Worm (Caenorhabditis elegans): ENCODE data around the gene R04A9.6.

R04A9.6 gene

DNA sequence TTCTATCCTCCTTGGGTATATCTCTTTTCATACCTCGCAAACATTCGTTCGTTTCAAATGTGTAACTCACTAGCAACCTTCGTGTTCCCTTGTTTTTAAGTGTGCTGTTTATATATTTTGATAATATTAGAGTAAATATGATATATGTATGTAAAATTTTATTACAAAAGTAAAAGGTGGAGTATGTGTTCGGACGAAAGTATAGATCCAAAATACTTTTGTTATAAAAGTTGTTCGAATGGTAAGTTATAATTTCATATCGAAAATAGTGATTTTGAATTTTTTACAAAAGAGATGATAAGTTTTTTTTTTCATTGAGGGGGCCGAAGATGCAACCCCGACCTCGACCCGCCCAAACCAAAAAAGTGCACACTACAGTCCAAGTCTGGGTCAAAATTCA is 39.6 kb upstream of the R04A9.6 start, which contains the start of gene C04E7.1:
Gene C04E7.1 (plus strand): TSS at position 301 of the 400 bp plus-strand sequence.
- TF ChIP-seq flh-1 (GFP tag; optimal IDR thresholded peaks at IDR 0.05) = no peak
- TF ChIP-seq pha-4 (tag; optimal IDR thresholded peaks at IDR 0.05) = no peak
- TF ChIP-seq nhr-2 (tag; optimal IDR thresholded peaks at IDR 0.05) = no peak
- no peak for TF ChIP-seq nhr-28 (tag; optimal IDR thresholded peaks at IDR 0.05)
- no peak for TF ChIP-seq mab-5 (tag; optimal IDR thresholded peaks at IDR 0.05)
- no peak for TF ChIP-seq mep-1 (tag; optimal IDR thresholded peaks at IDR 0.05)
- TF ChIP-seq mls-2 (tag; optimal IDR thresholded peaks at IDR 0.05) = no peak
- no peak for TF ChIP-seq elt-1 (tag; optimal IDR thresholded peaks at IDR 0.05; ENCODE audit: borderline replicate concordance, insufficient read depth)
- TF ChIP-seq sem-2 (GFP tag; optimal IDR thresholded peaks at IDR 0.05) = no peak
- no peak for TF ChIP-seq hlh-1 (tag; optimal IDR thresholded peaks at IDR 0.05)
- TF ChIP-seq ceh-43 (GFP tag; optimal IDR thresholded peaks at IDR 0.05) = no peak
- no peak for TF ChIP-seq unc-62 (GFP tag; optimal IDR thresholded peaks at IDR 0.05)
- TF ChIP-seq bed-3 (GFP tag; optimal IDR thresholded peaks at IDR 0.05) = no peak

DNA sequence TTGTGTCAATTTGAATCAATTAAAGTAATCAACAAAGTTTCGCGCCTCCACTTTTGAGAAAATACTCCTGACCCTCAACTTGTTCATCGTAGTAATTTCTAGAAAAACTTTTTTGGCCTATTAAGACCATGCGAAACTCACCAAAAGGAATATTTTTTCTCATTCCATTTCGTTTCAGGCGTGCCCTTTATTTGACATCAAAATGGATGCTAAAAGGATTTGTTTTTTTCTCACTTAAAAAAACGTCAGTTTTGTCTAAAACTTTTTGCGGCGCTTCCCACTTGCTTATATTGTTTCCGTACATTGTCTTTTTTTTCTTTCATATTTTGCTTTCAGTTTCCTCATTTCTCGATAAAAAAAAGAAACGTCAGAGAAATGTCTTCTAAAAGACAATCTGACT is 36.9 kb upstream of the R04A9.6 start, which contains the start of gene C04E7.5:
Gene C04E7.5 (plus strand): TSS at position 301 of the 400 bp plus-strand sequence.
- TF ChIP-seq mep-1 (tag; optimal IDR thresholded peaks at IDR 0.05) (no peak), zip-8 (tag; optimal IDR thresholded peaks at IDR 0.05) (no peak), sptf-1 (tag; optimal IDR thresholded peaks at IDR 0.05) (no peak), ceh-43 (GFP tag; optimal IDR thresholded peaks at IDR 0.05) (no peak), lin-32 (GFP tag; optimal IDR thresholded peaks at IDR 0.05) (no peak), unc-62 (GFP tag; optimal IDR thresholded peaks at IDR 0.05) (no peak), nhr-76 (tag; optimal IDR thresholded peaks at IDR 0.05) (no peak), ztf-11 (tag; optimal IDR thresholded peaks at IDR 0.05) (no peak)

DNA sequence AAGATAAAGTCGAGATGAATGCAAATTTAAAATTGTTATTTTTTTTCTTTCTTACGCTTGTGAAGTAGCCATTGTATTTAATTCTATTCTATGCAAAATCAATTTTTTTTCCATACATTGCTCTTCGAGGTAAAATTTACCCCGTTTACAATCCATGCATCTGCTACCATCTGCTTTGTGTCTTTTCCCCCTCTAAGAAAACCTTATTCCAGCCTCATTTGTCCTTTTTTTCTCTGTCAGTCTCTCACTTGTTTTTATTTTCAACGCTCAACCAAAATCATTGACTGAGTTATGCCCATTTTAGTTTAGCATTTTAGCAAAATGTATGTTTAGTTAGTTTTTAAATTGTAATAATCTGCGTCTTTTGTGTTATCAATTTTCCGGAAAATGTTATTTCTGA is 27.4 kb upstream of the R04A9.6 start:
- TF ChIP-seq nhr-28 (tag; optimal IDR thresholded peaks at IDR 0.05) = no peak
- peak; percentile 3 for TF ChIP-seq nhr-2 (tag; optimal IDR thresholded peaks at IDR 0.05)
- no peak for TF ChIP-seq cnd-1 (tag; optimal IDR thresholded peaks at IDR 0.05)
- TF ChIP-seq sptf-1 (tag; optimal IDR thresholded peaks at IDR 0.05) = no peak
- no peak for TF ChIP-seq sem-2 (GFP tag; optimal IDR thresholded peaks at IDR 0.05)

DNA sequence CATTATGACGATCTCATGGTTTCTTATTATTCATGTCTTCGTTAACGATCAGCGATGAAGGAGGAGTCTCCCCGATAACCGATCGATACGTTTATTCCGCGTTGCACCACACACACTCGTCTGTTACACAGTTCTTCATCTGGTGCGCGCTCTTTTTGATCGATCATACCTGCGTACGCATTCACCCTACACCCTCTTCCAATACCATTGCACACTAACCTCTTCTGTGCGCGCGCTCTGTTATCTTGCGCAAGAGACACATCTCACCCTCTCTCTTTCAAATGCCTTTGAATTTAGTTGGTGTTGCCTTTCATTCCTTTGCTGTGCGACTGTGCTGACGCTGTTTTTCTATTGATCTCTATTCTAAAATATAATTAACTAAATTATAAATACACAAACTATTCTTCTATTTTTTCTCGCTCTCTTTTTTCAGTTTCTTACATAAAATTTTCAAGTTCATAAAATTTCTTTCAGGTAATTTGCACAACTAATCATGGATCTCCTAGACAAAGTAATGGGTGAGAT is 25.5 kb upstream of the R04A9.6 start, which contains the start of gene nrde-3:
Gene nrde-3 (plus strand): TSS at position 475 of the 525 bp plus-strand sequence.
- TF ChIP-seq ceh-43 (GFP tag; optimal IDR thresholded peaks at IDR 0.05) = no peak
- no peak for TF ChIP-seq nhr-12 (tag; optimal IDR thresholded peaks at IDR 0.05)
- no peak for TF ChIP-seq sptf-1 (tag; optimal IDR thresholded peaks at IDR 0.05)
- peak; percentile 54 for TF ChIP-seq nhr-2 (tag; optimal IDR thresholded peaks at IDR 0.05)
- TF ChIP-seq ceh-83 (GFP tag; optimal IDR thresholded peaks at IDR 0.05) = no peak
- no peak for TF ChIP-seq lin-13 (tag; optimal IDR thresholded peaks at IDR 0.05)
- TF ChIP-seq ham-2 (GFP tag; optimal IDR thresholded peaks at IDR 0.05) = no peak
- TF ChIP-seq ceh-39 (tag; optimal IDR thresholded peaks at IDR 0.05) = peak; percentile 81
- no peak for TF ChIP-seq drap-1 (GFP tag; optimal IDR thresholded peaks at IDR 0.05)
- TF ChIP-seq nhr-28 (tag; optimal IDR thresholded peaks at IDR 0.05) = no peak
- TF ChIP-seq ces-1 (GFP tag; optimal IDR thresholded peaks at IDR 0.05) = no peak
- TF ChIP-seq mab-5 (tag; optimal IDR thresholded peaks at IDR 0.05) = no peak
- no peak for TF ChIP-seq unc-120 (tag; optimal IDR thresholded peaks at IDR 0.05; ENCODE audit: poor library complexity, severe bottlenecking)
- TF ChIP-seq hlh-1 (tag; optimal IDR thresholded peaks at IDR 0.05) = peak; percentile 48
- no peak for TF ChIP-seq unc-62 (GFP tag; optimal IDR thresholded peaks at IDR 0.05)
- no peak for TF ChIP-seq M03D4.4 (tag; optimal IDR thresholded peaks at IDR 0.05)
- no peak for TF ChIP-seq lin-32 (GFP tag; optimal IDR thresholded peaks at IDR 0.05)
- no peak for TF ChIP-seq sem-2 (GFP tag; optimal IDR thresholded peaks at IDR 0.05)
- no peak for TF ChIP-seq bed-3 (GFP tag; optimal IDR thresholded peaks at IDR 0.05)
- no peak for TF ChIP-seq cnd-1 (tag; optimal IDR thresholded peaks at IDR 0.05)
- TF ChIP-seq mls-2 (tag; optimal IDR thresholded peaks at IDR 0.05) = no peak
- no peak for TF ChIP-seq nhr-76 (tag; optimal IDR thresholded peaks at IDR 0.05)
- TF ChIP-seq elt-3 (tag; optimal IDR thresholded peaks at IDR 0.05) = no peak
- TF ChIP-seq mep-1 (tag; optimal IDR thresholded peaks at IDR 0.05) = no peak
- TF ChIP-seq unc-39 (tag; optimal IDR thresholded peaks at IDR 0.05) = no peak
- TF ChIP-seq snpc-4 (tag; optimal IDR thresholded peaks at IDR 0.05) = no peak
- TF ChIP-seq zip-8 (tag; optimal IDR thresholded peaks at IDR 0.05) = peak; percentile 61
- no peak for TF ChIP-seq flh-1 (GFP tag; optimal IDR thresholded peaks at IDR 0.05)
- TF ChIP-seq nhr-237 (tag; optimal IDR thresholded peaks at IDR 0.05) = no peak
- no peak for TF ChIP-seq blmp-1 (tag; optimal IDR thresholded peaks at IDR 0.05)
- peak; percentile 36 for TF ChIP-seq elt-1 (tag; optimal IDR thresholded peaks at IDR 0.05; ENCODE audit: borderline replicate concordance, insufficient read depth)
- TF ChIP-seq pha-4 (tag; optimal IDR thresholded peaks at IDR 0.05) = no peak
- TF ChIP-seq ztf-11 (tag; optimal IDR thresholded peaks at IDR 0.05) = no peak
- TF ChIP-seq lsy-2 (tag; optimal IDR thresholded peaks at IDR 0.05) = no peak
- TF ChIP-seq tbx-8 (GFP tag; optimal IDR thresholded peaks at IDR 0.05) = no peak
